Fruit fly (Drosophila melanogaster) whole organism: ENCODE data around the gene Chchd2.

ENCODE experiments used
- CG8478 ChIP-seq: fragments of >200 bp; optimal IDR thresholded peaks from 2 replicates; lab custom pipeline; 2018; ENCODE audit warnings: inconsistent platforms
- Dll ChIP-seq: fragments of >200 bp; optimal IDR thresholded peaks from 2 replicates; lab custom pipeline; 2017
- pan ChIP-seq: fragments of >200 bp; optimal IDR thresholded peaks from 2 replicates; lab custom pipeline; 2017

DNA sequence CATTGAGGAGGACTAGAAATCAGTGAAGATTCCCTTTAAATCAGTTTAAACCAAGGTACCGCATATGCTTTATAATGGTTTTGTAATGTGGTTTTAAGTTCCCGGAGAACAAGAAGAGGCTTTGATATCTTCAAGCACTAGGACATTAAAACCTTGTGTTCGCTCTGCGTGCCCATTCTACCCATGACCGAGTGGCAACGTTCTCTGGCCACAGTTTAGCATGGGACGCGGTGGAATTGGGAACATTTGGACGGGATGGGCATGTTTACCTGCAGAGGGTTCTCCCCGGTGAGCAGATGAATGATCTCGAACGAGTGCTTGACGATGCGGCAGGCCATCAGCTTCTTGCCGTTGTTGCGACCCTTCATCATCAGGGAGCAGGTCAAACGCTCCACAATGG is 2.3 kb upstream of the Chchd2 start:
- TF ChIP-seq pan (lab: Kevin White, UChicago) (no peak), Dll (no peak), CG8478 (lab: Kevin White, UChicago) (no peak)
